Fruit fly (Drosophila melanogaster): Measurements from ENCODE around the gene gskt.

The gskt gene

dm6 chr3R:31325055-31325454 lies 47.2 kb upstream of the gskt start (continued):
- TF ChIP-seq Hand (GFP tag; optimal IDR thresholded peaks at IDR 0.05): no peak
- no peak; the same call in 2 of the 3 replicates for TF ChIP-seq HLH4C (GFP tag; IDR thresholded peaks at IDR 0.05; ENCODE audit: partially characterized antibody)
- peak; percentile 54 for TF ChIP-seq CG10959 (GFP tag; IDR thresholded peaks at IDR 0.05)
- TF ChIP-seq CG4730 (GFP tag; IDR thresholded peaks at IDR 0.05): peak; percentile 72
- no peak for TF ChIP-seq GATAe (GFP tag; conservative IDR thresholded peaks at IDR 0.05)
- TF ChIP-seq stwl (tag; optimal IDR thresholded peaks at IDR 0.05): no peak
- no peak; the same call in 1 of the 2 replicates for TF ChIP-seq gt (GFP tag; IDR thresholded peaks at IDR 0.05)
- no peak for TF ChIP-seq HLHmδ (GFP tag; optimal IDR thresholded peaks at IDR 0.05)
- TF ChIP-seq CG2199 (GFP tag; IDR thresholded peaks at IDR 0.05): peak; percentile 69; the same call in 1 of the 3 replicates
- TF ChIP-seq oc (tag; optimal IDR thresholded peaks at IDR 0.05): peak; percentile 71
- TF ChIP-seq zfh1 (GFP tag; IDR thresholded peaks at IDR 0.05): peak; percentile 80
- TF ChIP-seq bcd (GFP tag; optimal IDR thresholded peaks at IDR 0.05): peak; percentile 72
- no peak for TF ChIP-seq Camta (GFP tag; optimal IDR thresholded peaks at IDR 0.05)
- TF ChIP-seq HmgZ (tag; optimal IDR thresholded peaks at IDR 0.05): peak; percentile 11
- TF ChIP-seq CG4820 (GFP tag; optimal IDR thresholded peaks at IDR 0.05): peak; percentile 82
- no peak for TF ChIP-seq usp (GFP tag; optimal IDR thresholded peaks at IDR 0.05)
- TF ChIP-seq NfI (GFP tag; optimal IDR thresholded peaks at IDR 0.05): peak; percentile 69
- peak; percentile 27 for TF ChIP-seq CG12769 (tag; optimal IDR thresholded peaks at IDR 0.05)
- TF ChIP-seq chm (GFP tag; IDR thresholded peaks at IDR 0.05): peak; percentile 40; the same call in 1 of the 2 replicates
- no peak for TF ChIP-seq CG8765 (GFP tag; IDR thresholded peaks at IDR 0.05)
- no peak for TF ChIP-seq CG3065 (GFP tag; optimal IDR thresholded peaks at IDR 0.05)
- peak; percentile 15 for TF ChIP-seq CG4617 (GFP tag; optimal IDR thresholded peaks at IDR 0.05; ENCODE audit: borderline replicate concordance)
- TF ChIP-seq CG17385 (GFP tag; optimal IDR thresholded peaks at IDR 0.05): peak; percentile 55
- TF ChIP-seq lbe (GFP tag; optimal IDR thresholded peaks at IDR 0.05): no peak
- no peak for TF ChIP-seq mld (GFP tag; IDR thresholded peaks at IDR 0.05; ENCODE audit: partially characterized antibody)
- TF ChIP-seq btn (GFP tag; optimal IDR thresholded peaks at IDR 0.05): no peak
- peak; percentile 85 for TF ChIP-seq Blimp-1 (GFP tag; optimal IDR thresholded peaks at IDR 0.05)
- TF ChIP-seq Dref (GFP tag; IDR thresholded peaks at IDR 0.05): no peak
- peak; percentile 77 for TF ChIP-seq CG14014 (GFP tag; IDR thresholded peaks at IDR 0.05)
- TF ChIP-seq yki (optimal IDR thresholded peaks at IDR 0.05): no peak
- TF ChIP-seq CG2678 (tag; optimal IDR thresholded peaks at IDR 0.05): peak; percentile 85
- TF ChIP-seq CG5953 (GFP tag; IDR thresholded peaks at IDR 0.05): peak; percentile 77
- TF ChIP-seq lmd (GFP tag; IDR thresholded peaks at IDR 0.05): peak; percentile 77
- 0 out of 2 replicates have a peak, but pooled peaks have one; percentile 46 for TF ChIP-seq rib (GFP tag; IDR thresholded peaks at IDR 0.05)
- TF ChIP-seq Meics (GFP tag; optimal IDR thresholded peaks at IDR 0.05): peak; percentile 72
- TF ChIP-seq Awh (GFP tag; IDR thresholded peaks at IDR 0.05): peak; percentile 83
- peak; percentile 76 for TF ChIP-seq CG10366 (GFP tag; IDR thresholded peaks at IDR 0.05)
- TF ChIP-seq CrebB (tag; optimal IDR thresholded peaks at IDR 0.05): no peak
- TF ChIP-seq CG10209 (GFP tag; optimal IDR thresholded peaks at IDR 0.05): peak; percentile 65
- TF ChIP-seq cg (GFP tag; optimal IDR thresholded peaks at IDR 0.05): no peak
- 0 out of 3 replicates have a peak, but pooled peaks have one; percentile 44 for TF ChIP-seq CG11456 (GFP tag; IDR thresholded peaks at IDR 0.05)
- no peak for TF ChIP-seq CG14860 (GFP tag; IDR thresholded peaks at IDR 0.05; ENCODE audit: partially characterized antibody)
- no peak for TF ChIP-seq Elba2 (GFP tag; optimal IDR thresholded peaks at IDR 0.05)
- TF ChIP-seq cad (GFP tag; optimal IDR thresholded peaks at IDR 0.05): no peak
- no peak for TF ChIP-seq CG8478 (optimal IDR thresholded peaks at IDR 0.05)
- peak in 1 of 3 experiments; percentile 45 for TF ChIP-seq lola (GFP tag; optimal IDR thresholded peaks at IDR 0.05)
- TF ChIP-seq Atf6 (GFP tag; IDR thresholded peaks at IDR 0.05): peak; percentile 56; the same call in 1 of the 2 replicates
- peak; percentile 73 for TF ChIP-seq CG10147 (GFP tag; optimal IDR thresholded peaks at IDR 0.05)
- TF ChIP-seq CG7271 (tag; optimal IDR thresholded peaks at IDR 0.05): peak; percentile 1
- TF ChIP-seq CG18764 (GFP tag; optimal IDR thresholded peaks at IDR 0.05): peak; percentile 70
- TF ChIP-seq B-H1 (GFP tag; IDR thresholded peaks at IDR 0.05): peak; percentile 70
